Worm (Caenorhabditis elegans) whole organism, L2 larva: ENCODE results near the gene acr-7.

Experiments used
- C34F6.9 ChIP-seq: fragments of 150-350 bp; optimal IDR thresholded peaks from 2 replicates; lab custom pipeline; 2014; ENCODE audit warnings: missing biosample characterization, missing genetic modification characterization
- F13H6.1 ChIP-seq: sonication (generic microtip); optimal IDR thresholded peaks from 2 replicates; lab custom pipeline; 2016; ENCODE audit warnings: missing genetic modification characterization, missing compliant biosample characterization
- R02D3.7 ChIP-seq: fragments of 150-350 bp; optimal IDR thresholded peaks from 2 replicates; lab custom pipeline; 2014; ENCODE audit warnings: missing biosample characterization, missing genetic modification characterization
- Y55F3AM.14 ChIP-seq: fragments of 200-800 bp; sonication (Bioruptor generic); optimal IDR thresholded peaks from 2 replicates; lab custom pipeline; 2018; ENCODE audit warnings: mild to moderate bottlenecking, missing genetic modification characterization, missing compliant biosample characterization
- ZK546.5 ChIP-seq: sonication (generic microtip); optimal IDR thresholded peaks from 2 replicates; lab custom pipeline; 2017; ENCODE audit warnings: missing biosample characterization, missing genetic modification characterization
- alr-1 ChIP-seq: fragments of 150-350 bp; optimal IDR thresholded peaks from 2 replicates; lab custom pipeline; 2014; ENCODE audit warnings: missing biosample characterization, missing genetic modification characterization
- aly-2 ChIP-seq: fragments of 150-350 bp; optimal IDR thresholded peaks from 2 replicates; lab custom pipeline; 2014; ENCODE audit warnings: missing biosample characterization, missing genetic modification characterization
- ama-1 ChIP-seq: fragments of 150-350 bp; optimal IDR thresholded peaks from 2 replicates; lab custom pipeline; 2018; ENCODE audit warnings: inconsistent platforms
- blmp-1 ChIP-seq: sonication (generic microtip); optimal IDR thresholded peaks from 2 replicates; lab custom pipeline; 2017; ENCODE audit warnings: missing genetic modification characterization, mild to moderate bottlenecking, missing compliant biosample characterization, antibody characterized with exemption, moderate library complexity; ENCODE audit not compliant: insufficient read depth
- ceh-16 ChIP-seq: fragments of 150-350 bp; optimal IDR thresholded peaks from 2 replicates; lab custom pipeline; 2014; ENCODE audit warnings: missing biosample characterization, missing genetic modification characterization
- ceh-82 ChIP-seq: fragments of 150-350 bp; optimal IDR thresholded peaks from 2 replicates; lab custom pipeline; 2014; ENCODE audit warnings: missing biosample characterization, missing genetic modification characterization
- crh-2 ChIP-seq: sonication (generic microtip); optimal IDR thresholded peaks from 2 replicates; lab custom pipeline; 2017; ENCODE audit warnings: missing biosample characterization, missing genetic modification characterization
- dmd-4 ChIP-seq: sonication (generic microtip); optimal IDR thresholded peaks from 2 replicates; lab custom pipeline; 2017; ENCODE audit warnings: missing biosample characterization, missing genetic modification characterization
- egl-27 ChIP-seq: sonication (generic microtip); optimal IDR thresholded peaks from 3 replicates; lab custom pipeline; 2017; ENCODE audit warnings: missing biosample characterization, missing genetic modification reagents, missing genetic modification characterization
- elt-1 ChIP-seq: fragments of 150-350 bp; optimal IDR thresholded peaks from 2 replicates; lab custom pipeline; 2014; ENCODE audit warnings: missing biosample characterization, missing genetic modification characterization
- elt-3 ChIP-seq: sonication (generic microtip); optimal IDR thresholded peaks from 2 replicates; lab custom pipeline; 2017; ENCODE audit warnings: missing biosample characterization, missing genetic modification characterization
- fos-1 ChIP-seq: fragments of 150-350 bp; optimal IDR thresholded peaks from 2 replicates; lab custom pipeline; 2014; ENCODE audit warnings: missing biosample characterization, missing genetic modification characterization
- gmeb-1 ChIP-seq: fragments of 150-350 bp; optimal IDR thresholded peaks from 2 replicates; lab custom pipeline; 2014; ENCODE audit warnings: missing biosample characterization, missing genetic modification characterization
- lin-11 ChIP-seq: fragments of 150-350 bp; sonication (generic microtip); optimal IDR thresholded peaks from 2 replicates; lab custom pipeline; 2014; ENCODE audit warnings: missing biosample characterization, missing genetic modification characterization, inconsistent platforms, mixed read lengths
- lin-13 ChIP-seq: fragments of 150-350 bp; optimal IDR thresholded peaks from 2 replicates; lab custom pipeline; 2014; ENCODE audit warnings: missing biosample characterization, missing genetic modification reagents, missing genetic modification characterization
- lin-39 ChIP-seq: fragments of 150-350 bp; optimal IDR thresholded peaks from 2 replicates; lab custom pipeline; 2014; ENCODE audit warnings: missing biosample characterization, missing genetic modification reagents, missing genetic modification characterization
- lsy-2 ChIP-seq, 2 experiments: fragments of 150-350 bp in 1 of 2; sonication (generic microtip) in 1 of 2; optimal IDR thresholded peaks; 2 replicates each; lab custom pipeline; 2014 to 2017; ENCODE audit warnings: missing biosample characterization in 2 of 2, missing genetic modification characterization in 2 of 2
- mab-5 ChIP-seq: fragments of 150-350 bp; optimal IDR thresholded peaks from 2 replicates; lab custom pipeline; 2014; ENCODE audit warnings: missing biosample characterization, missing genetic modification characterization
- mbf-1 ChIP-seq: sonication (generic microtip); optimal IDR thresholded peaks from 2 replicates; lab custom pipeline; 2017; ENCODE audit warnings: missing biosample characterization, missing genetic modification characterization
- mdl-1 ChIP-seq, 2 experiments: fragments of 150-350 bp in 1 of 2; sonication (generic microtip) in 1 of 2; optimal IDR thresholded peaks; 2 replicates each; lab custom pipeline; 2017; ENCODE audit warnings: missing biosample characterization in 2 of 2, missing genetic modification characterization in 2 of 2
- nhr-10 ChIP-seq: sonication (generic microtip); optimal IDR thresholded peaks from 2 replicates; lab custom pipeline; 2017; ENCODE audit warnings: missing biosample characterization, missing genetic modification characterization
- nhr-11 ChIP-seq: fragments of 150-350 bp; optimal IDR thresholded peaks from 2 replicates; lab custom pipeline; 2014; ENCODE audit warnings: missing biosample characterization, missing genetic modification characterization
- nhr-12 ChIP-seq: fragments of 150-350 bp; optimal IDR thresholded peaks from 2 replicates; lab custom pipeline; 2014; ENCODE audit warnings: missing biosample characterization, missing genetic modification characterization
- nhr-129 ChIP-seq: fragments of 150-350 bp; optimal IDR thresholded peaks from 2 replicates; lab custom pipeline; 2014; ENCODE audit warnings: missing biosample characterization, missing genetic modification characterization
- nhr-21 ChIP-seq: fragments of 150-350 bp; optimal IDR thresholded peaks from 2 replicates; lab custom pipeline; 2014; ENCODE audit warnings: missing biosample characterization, missing genetic modification characterization
- nhr-23 ChIP-seq: fragments of 150-350 bp; optimal IDR thresholded peaks from 2 replicates; lab custom pipeline; 2014; ENCODE audit warnings: missing biosample characterization, missing genetic modification reagents, missing genetic modification characterization
- nhr-237 ChIP-seq: fragments of 150-350 bp; optimal IDR thresholded peaks from 2 replicates; lab custom pipeline; 2014; ENCODE audit warnings: missing biosample characterization, missing genetic modification characterization
- nhr-25 ChIP-seq: fragments of 150-350 bp; sonication (generic microtip); optimal IDR thresholded peaks from 3 replicates; lab custom pipeline; 2014; ENCODE audit warnings: missing biosample characterization, missing genetic modification characterization
- nhr-6 ChIP-seq: fragments of 150-350 bp; optimal IDR thresholded peaks from 2 replicates; lab custom pipeline; 2014; ENCODE audit warnings: missing biosample characterization, missing genetic modification characterization
- nhr-77 ChIP-seq: fragments of 150-350 bp; optimal IDR thresholded peaks from 2 replicates; lab custom pipeline; 2014; ENCODE audit warnings: missing biosample characterization, missing genetic modification characterization
- peb-1 ChIP-seq: fragments of 150-350 bp; optimal IDR thresholded peaks from 2 replicates; lab custom pipeline; 2014; ENCODE audit warnings: missing biosample characterization, missing genetic modification characterization
- sem-4 ChIP-seq: fragments of 150-350 bp; optimal IDR thresholded peaks from 2 replicates; lab custom pipeline; 2014; ENCODE audit warnings: missing biosample characterization, missing genetic modification reagents, missing genetic modification characterization
- skn-1 ChIP-seq: sonication (generic microtip); optimal IDR thresholded peaks from 2 replicates; lab custom pipeline; 2017; ENCODE audit warnings: missing biosample characterization, missing genetic modification characterization
- sma-3 ChIP-seq: sonication (generic microtip); optimal IDR thresholded peaks from 2 replicates; lab custom pipeline; 2016; ENCODE audit warnings: missing genetic modification reagents, missing genetic modification characterization, missing compliant biosample characterization
- sma-9 ChIP-seq, 2 experiments: fragments of 150-350 bp in 1 of 2; sonication (generic microtip) in 1 of 2; optimal IDR thresholded peaks; 2 replicates each; lab custom pipeline; 2014 to 2016; ENCODE audit warnings: missing genetic modification characterization in 2 of 2, mild to moderate bottlenecking in 1 of 2, missing biosample characterization in 1 of 2, missing compliant biosample characterization in 1 of 2, missing genetic modification reagents in 1 of 2, moderate library complexity in 1 of 2
- snpc-4 ChIP-seq: fragments of 150-350 bp; optimal IDR thresholded peaks from 2 replicates; lab custom pipeline; 2014; ENCODE audit warnings: missing biosample characterization, missing genetic modification characterization
- unc-39 ChIP-seq: fragments of 150-350 bp; optimal IDR thresholded peaks from 2 replicates; lab custom pipeline; 2014; ENCODE audit warnings: missing biosample characterization, missing genetic modification characterization
- unc-55 ChIP-seq: fragments of 150-350 bp; sonication (generic microtip); optimal IDR thresholded peaks from 3 replicates; lab custom pipeline; 2014; ENCODE audit warnings: missing biosample characterization, missing genetic modification reagents, missing genetic modification characterization
- unc-62 ChIP-seq: fragments of 150-350 bp; optimal IDR thresholded peaks from 2 replicates; lab custom pipeline; 2014; ENCODE audit warnings: missing biosample characterization, missing genetic modification reagents, missing genetic modification characterization
- zag-1 ChIP-seq: fragments of 150-350 bp; optimal IDR thresholded peaks from 2 replicates; lab custom pipeline; 2014; ENCODE audit warnings: missing biosample characterization, missing genetic modification characterization
- ztf-1 ChIP-seq: fragments of 200-800 bp; sonication (Bioruptor generic); conservative IDR thresholded peaks from 2 replicates; pipeline ENCODE4 v1.3.6; 2022; ENCODE audit warnings: missing genetic modification characterization, missing compliant biosample characterization
- ztf-11 ChIP-seq: sonication (generic microtip); optimal IDR thresholded peaks from 2 replicates; lab custom pipeline; 2017; ENCODE audit warnings: missing biosample characterization, missing genetic modification characterization
- ztf-4 ChIP-seq: fragments of 150-350 bp; optimal IDR thresholded peaks from 2 replicates; lab custom pipeline; 2014; ENCODE audit warnings: missing biosample characterization, missing genetic modification characterization

Gene acr-7

ce11 chrII:7870632-7871031, 21.0 kb upstream of the acr-7 start:
- TF ChIP-seq mbf-1 (tag; lab: Kevin White, UChicago): no peak
- no peak for TF ChIP-seq elt-3 (tag; lab: Kevin White, UChicago)
- no peak for TF ChIP-seq skn-1 (tag; lab: Kevin White, UChicago)
- no peak for TF ChIP-seq snpc-4 (tag; lab: Kevin White, UChicago)
- TF ChIP-seq elt-1 (tag; lab: Kevin White, UChicago): no peak
- TF ChIP-seq ceh-82 (tag; lab: Kevin White, UChicago): no peak
- TF ChIP-seq nhr-12 (tag; lab: Kevin White, UChicago): no peak
- TF ChIP-seq F13H6.1: peak; percentile 17
- peak; percentile 13 for TF ChIP-seq nhr-25 (tag; lab: Kevin White, UChicago)
- no peak for TF ChIP-seq nhr-10 (tag; lab: Kevin White, UChicago)
- no peak for TF ChIP-seq nhr-6 (tag; lab: Kevin White, UChicago)
- TF ChIP-seq egl-27 (tag; lab: Kevin White, UChicago): no peak
- no peak for TF ChIP-seq ceh-16
- TF ChIP-seq ztf-1 (GFP tag; lab: Robert Waterston, UW): no peak
- TF ChIP-seq unc-39 (tag; lab: Kevin White, UChicago): no peak
- TF ChIP-seq Y55F3AM.14 (GFP tag; lab: Kevin White, UChicago): no peak
- no peak for TF ChIP-seq nhr-77 (tag; lab: Kevin White, UChicago)
- TF ChIP-seq crh-2 (tag; lab: Kevin White, UChicago): peak; percentile 21
- no peak for TF ChIP-seq ama-1
- no peak for TF ChIP-seq peb-1
- peak; percentile 24 for TF ChIP-seq zag-1 (tag; lab: Kevin White, UChicago)
- no peak for TF ChIP-seq mdl-1 (tag; optimal IDR thresholded peaks at IDR 0.05; lab: Kevin White, UChicago)
- TF ChIP-seq fos-1 (tag; lab: Kevin White, UChicago): peak; percentile 21
- TF ChIP-seq mab-5 (tag; lab: Kevin White, UChicago): no peak
- peak; percentile 30 for TF ChIP-seq sma-3
- no peak for TF ChIP-seq lin-39
- no peak for TF ChIP-seq lin-13 (GFP tag; lab: Kevin White, UChicago)
- no peak for TF ChIP-seq gmeb-1
- TF ChIP-seq nhr-23 (tag; lab: Kevin White, UChicago): no peak
- no peak for TF ChIP-seq sma-9 (GFP tag; optimal IDR thresholded peaks at IDR 0.05; lab: Kevin White, UChicago)
- no peak for TF ChIP-seq sma-9 (tag; optimal IDR thresholded peaks at IDR 0.05; lab: Kevin White, UChicago)
- TF ChIP-seq ztf-11 (tag; lab: Kevin White, UChicago): no peak
- TF ChIP-seq dmd-4: no peak
- peak; percentile 81 to 97 for TF ChIP-seq lsy-2 (tag; optimal IDR thresholded peaks at IDR 0.05; lab: Kevin White, UChicago)
- peak; percentile 78 for TF ChIP-seq nhr-129
- no peak for TF ChIP-seq R02D3.7 (tag; lab: Kevin White, UChicago)
- TF ChIP-seq C34F6.9 (tag; lab: Kevin White, UChicago): peak; percentile 53
- no peak for TF ChIP-seq aly-2
- no peak for TF ChIP-seq nhr-237 (tag; lab: Kevin White, UChicago)
- no peak for TF ChIP-seq ztf-4 (tag; lab: Kevin White, UChicago)
- no peak for TF ChIP-seq blmp-1
- TF ChIP-seq nhr-11 (tag; lab: Kevin White, UChicago): no peak
- TF ChIP-seq sem-4 (tag; lab: Kevin White, UChicago): no peak
- TF ChIP-seq lin-11 (tag; lab: Kevin White, UChicago): no peak
- TF ChIP-seq nhr-21 (tag; lab: Kevin White, UChicago): no peak
- TF ChIP-seq unc-55 (GFP tag; lab: Kevin White, UChicago): peak; percentile 75
- no peak for TF ChIP-seq unc-62 (GFP tag; lab: Kevin White, UChicago)
- TF ChIP-seq ZK546.5 (tag; lab: Kevin White, UChicago): no peak
- TF ChIP-seq alr-1: no peak
